Worm (Caenorhabditis elegans) whole organism, mixed stage, embryonic: Measurements from ENCODE around the gene K09E9.4.

Source experiments
- ces-1 ChIP-seq: fragments of 150-350 bp; optimal IDR thresholded peaks from 2 replicates; lab custom pipeline; 2014; ENCODE audit warnings: missing biosample characterization, missing genetic modification reagents, missing genetic modification characterization
- mep-1 ChIP-seq: fragments of 150-350 bp; optimal IDR thresholded peaks from 2 replicates; lab custom pipeline; 2017; ENCODE audit warnings: missing biosample characterization, missing genetic modification reagents, missing genetic modification characterization, inconsistent platforms
- nhr-12 ChIP-seq: fragments of 150-350 bp; optimal IDR thresholded peaks from 2 replicates; lab custom pipeline; 2014; ENCODE audit warnings: missing biosample characterization, missing genetic modification characterization
- nhr-237 ChIP-seq: fragments of 150-350 bp; optimal IDR thresholded peaks from 2 replicates; lab custom pipeline; 2014; ENCODE audit warnings: missing biosample characterization, missing genetic modification characterization
- nhr-76 ChIP-seq: sonication (generic microtip); optimal IDR thresholded peaks from 2 replicates; lab custom pipeline; 2017; ENCODE audit warnings: missing biosample characterization, missing genetic modification characterization
- snpc-4 ChIP-seq: fragments of 150-350 bp; optimal IDR thresholded peaks from 2 replicates; lab custom pipeline; 2014; ENCODE audit warnings: missing biosample characterization, missing genetic modification characterization
- zip-8 ChIP-seq: fragments of 150-350 bp; optimal IDR thresholded peaks from 2 replicates; lab custom pipeline; 2014; ENCODE audit warnings: missing biosample characterization, missing genetic modification characterization
- ztf-11 ChIP-seq: fragments of 150-350 bp; optimal IDR thresholded peaks from 2 replicates; lab custom pipeline; 2014; ENCODE audit warnings: missing biosample characterization, missing genetic modification characterization

DNA sequence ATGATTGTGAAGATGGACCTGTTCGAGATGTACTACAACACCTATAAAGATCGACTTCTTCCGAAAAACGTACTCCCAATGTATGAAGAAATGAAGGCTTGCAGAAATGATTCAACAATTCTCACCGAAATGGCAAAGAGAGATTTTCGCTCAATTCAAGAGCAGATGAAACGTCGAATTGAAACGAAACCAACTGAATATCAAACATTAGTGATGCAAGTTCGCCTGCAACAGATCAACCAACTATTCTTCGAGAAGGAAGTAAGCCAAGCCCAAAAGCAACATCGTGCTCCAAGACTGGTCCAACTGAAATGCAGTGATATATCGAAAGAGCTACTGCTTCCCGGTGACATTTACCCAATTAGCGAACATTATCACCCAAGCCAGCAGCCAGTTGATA is 20.5 kb downstream of the K09E9.4 start:
- TF ChIP-seq ces-1 (GFP tag; lab: Kevin White, UChicago): no peak
- no peak for TF ChIP-seq nhr-12 (tag; lab: Kevin White, UChicago)
- no peak for TF ChIP-seq zip-8
- TF ChIP-seq nhr-237 (tag; lab: Kevin White, UChicago): no peak
- no peak for TF ChIP-seq nhr-76 (tag; lab: Kevin White, UChicago)
- TF ChIP-seq mep-1 (tag; lab: Kevin White, UChicago): no peak
- TF ChIP-seq ztf-11 (tag; lab: Kevin White, UChicago): no peak
- no peak for TF ChIP-seq snpc-4 (tag; lab: Kevin White, UChicago)
